2 fruit fly cellular contexts compared by ENCODE assay signal in genomic region chrX:6912269-6912668, dm6.
TF ChIP-seq lines count a peak whose summit lies in the region.

No protein-coding gene starts in this region.

TF ChIP-seq in whole organism, embryonic, 481 proteins besides CTCF, POLR2A, EP300 and RAD21 (continued from another document):
- TF ChIP-seq prd (optimal IDR thresholded peaks at IDR 0.05; lab: Kevin White, UChicago) (no peak), prd (GFP tag; IDR thresholded peaks at IDR 0.05; lab: Robert Waterston, UW) (peak; percentile 39; the same call in 1 of the 3 replicates), her (GFP tag; optimal IDR thresholded peaks at IDR 0.05; lab: Kevin White, UChicago) (no peak), CG1603 (tag; optimal IDR thresholded peaks at IDR 0.05; lab: Kevin White, UChicago) (peak; percentile 31), CG7839 (tag; optimal IDR thresholded peaks at IDR 0.05; lab: Kevin White, UChicago) (peak; percentile 5), CG8924 (tag; optimal IDR thresholded peaks at IDR 0.05; lab: Kevin White, UChicago) (no peak), CG7357 (GFP tag; IDR thresholded peaks at IDR 0.05; lab: Robert Waterston, UW) (0 out of 3 replicates have a peak, but pooled peaks have one; percentile 14), Mrtf (GFP tag; IDR thresholded peaks at IDR 0.05; lab: Robert Waterston, UW) (0 out of 3 replicates have a peak, but pooled peaks have one; percentile 44), Abd-B (GFP tag; optimal IDR thresholded peaks at IDR 0.05; lab: Kevin White, UChicago) (no peak), otp (GFP tag; IDR thresholded peaks at IDR 0.05; lab: Robert Waterston, UW) (no peak), row (GFP tag; IDR thresholded peaks at IDR 0.05; lab: Robert Waterston, UW) (peak; percentile 42; the same call in 2 of the 3 replicates), dysf (GFP tag; IDR thresholded peaks at IDR 0.05; lab: Robert Waterston, UW) (peak; percentile 41; the same call in 1 of the 3 replicates), Ada2b (GFP tag; IDR thresholded peaks at IDR 0.05; lab: Robert Waterston, UW) (peak; percentile 45; the same call in 1 of the 2 replicates), kah (GFP tag; optimal IDR thresholded peaks at IDR 0.05; lab: Kevin White, UChicago) (no peak), tio (GFP tag; optimal IDR thresholded peaks at IDR 0.05; lab: Kevin White, UChicago) (no peak), crc (GFP tag; optimal IDR thresholded peaks at IDR 0.05; lab: Kevin White, UChicago) (no peak), CG16779 (GFP tag; IDR thresholded peaks at IDR 0.05; lab: Robert Waterston, UW) (no peak), Xrp1 (GFP tag; IDR thresholded peaks at IDR 0.05; lab: Robert Waterston, UW) (peak; percentile 34; the same call in 1 of the 2 replicates), CG8388 (GFP tag; optimal IDR thresholded peaks at IDR 0.05; lab: Kevin White, UChicago) (no peak), Optix (GFP tag; IDR thresholded peaks at IDR 0.05; lab: Robert Waterston, UW) (no peak), CG11093 (GFP tag; IDR thresholded peaks at IDR 0.05; lab: Robert Waterston, UW) (no peak), CG14050 (GFP tag; IDR thresholded peaks at IDR 0.05; lab: Robert Waterston, UW) (no peak), Drgx (GFP tag; IDR thresholded peaks at IDR 0.05; lab: Robert Waterston, UW) (peak; percentile 79), tgo (GFP tag; IDR thresholded peaks at IDR 0.05; lab: Robert Waterston, UW) (0 out of 3 replicates have a peak, but pooled peaks have one; percentile 23), CG7928 (GFP tag; optimal IDR thresholded peaks at IDR 0.05; lab: Kevin White, UChicago) (no peak), lab (GFP tag; optimal IDR thresholded peaks at IDR 0.05; lab: Kevin White, UChicago) (peak; percentile 24), CG11504 (tag; optimal IDR thresholded peaks at IDR 0.05; lab: Kevin White, UChicago) (peak; percentile 42), Tbp (GFP tag; optimal IDR thresholded peaks at IDR 0.05; lab: Kevin White, UChicago) (no peak), sisA (GFP tag; IDR thresholded peaks at IDR 0.05; lab: Robert Waterston, UW) (peak; percentile 20; the same call in 1 of the 2 replicates), sim (GFP tag; IDR thresholded peaks at IDR 0.05; lab: Robert Waterston, UW) (no peak), CG8290 (GFP tag; optimal IDR thresholded peaks at IDR 0.05; lab: Kevin White, UChicago) (no peak), CG8290 (tag; optimal IDR thresholded peaks at IDR 0.05; lab: Kevin White, UChicago) (no peak), Atf-2 (GFP tag; optimal IDR thresholded peaks at IDR 0.05; lab: Kevin White, UChicago) (no peak), gfzf (GFP tag; optimal IDR thresholded peaks at IDR 0.05; lab: Kevin White, UChicago) (no peak), br (optimal IDR thresholded peaks at IDR 0.05; lab: Kevin White, UChicago) (no peak), CG6689 (GFP tag; IDR thresholded peaks at IDR 0.05; lab: Robert Waterston, UW) (peak; percentile 14; the same call in 1 of the 2 replicates), vvl (GFP tag; IDR thresholded peaks at IDR 0.05; lab: Robert Waterston, UW) (0 out of 2 replicates have a peak, but pooled peaks have one; percentile 9), zen (tag; optimal IDR thresholded peaks at IDR 0.05; lab: Kevin White, UChicago) (no peak), crol (GFP tag; IDR thresholded peaks at IDR 0.05; lab: Robert Waterston, UW) (no peak), sob (GFP tag; IDR thresholded peaks at IDR 0.05; lab: Robert Waterston, UW) (0 out of 2 replicates have a peak, but pooled peaks have one; percentile 26)

TF ChIP-seq in whole organism, prepupa, 60 proteins besides CTCF, POLR2A, EP300 and RAD21 (continued from another document):
- TF ChIP-seq OdsH (GFP tag; optimal IDR thresholded peaks at IDR 0.05; lab: Kevin White, UChicago) (peak; percentile 22), CG16779 (tag; optimal IDR thresholded peaks at IDR 0.05; lab: Kevin White, UChicago) (no peak), CG11294 (GFP tag; IDR thresholded peaks at IDR 0.05; lab: Robert Waterston, UW) (peak; percentile 35; the same call in 1 of the 2 replicates), pdm3 (GFP tag; optimal IDR thresholded peaks at IDR 0.05; lab: Kevin White, UChicago) (peak; percentile 2), Eip78C (GFP tag; lab: Kevin White, UChicago) (peak; percentile 24), CG6163 (GFP tag; IDR thresholded peaks at IDR 0.05; lab: Robert Waterston, UW) (peak; percentile 65; the same call in 2 of the 3 replicates), CG6808 (GFP tag; optimal IDR thresholded peaks at IDR 0.05; lab: Kevin White, UChicago) (no peak), CG32006 (GFP tag; optimal IDR thresholded peaks at IDR 0.05; lab: Kevin White, UChicago) (peak; percentile 65), lz (GFP tag; optimal IDR thresholded peaks at IDR 0.05; lab: Kevin White, UChicago) (no peak)
